Worm (Caenorhabditis elegans) whole organism, L4/young adult: Measurements from ENCODE around the gene C07A12.18.

Experiments used
- W03F9.2 ChIP-seq: fragments of 150-350 bp; optimal IDR thresholded peaks from 2 replicates; lab custom pipeline; 2014; ENCODE audit warnings: missing biosample characterization, missing genetic modification characterization
- dao-5 ChIP-seq: sonication (generic microtip); optimal IDR thresholded peaks from 2 replicates; lab custom pipeline; 2016; ENCODE audit warnings: missing genotype, missing genetic modification characterization, moderate library complexity, missing compliant biosample characterization

DNA sequence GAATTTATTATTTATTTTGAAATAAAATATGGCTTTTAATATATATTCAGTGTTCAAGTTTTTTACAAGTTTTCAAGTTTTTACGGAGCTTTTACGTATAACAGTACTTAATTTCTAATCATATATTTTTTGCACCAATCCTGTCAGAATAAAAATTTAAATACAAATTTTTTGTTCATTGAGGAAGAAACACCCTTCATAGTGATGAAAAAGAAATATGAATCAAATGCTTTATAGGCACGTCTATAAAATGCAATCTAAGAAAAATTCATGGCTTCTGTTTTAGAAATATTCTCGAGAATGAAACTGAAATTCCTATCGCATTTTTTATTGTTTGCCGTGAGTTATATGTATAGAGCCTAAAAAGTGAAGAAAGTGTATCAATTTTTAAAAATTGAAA, 36.9 kb upstream of the C07A12.18 start, which contains the start of gene C05E11.2:
- TF ChIP-seq dao-5 (tag; lab: Kevin White, UChicago) (no peak), W03F9.2 (tag; lab: Kevin White, UChicago) (no peak)
